Fruit fly (Drosophila melanogaster) whole organism, pupa: ENCODE results near the gene Polr2J.

Source experiments
- CG10348 ChIP-seq: fragments of 200-800 bp; sonication (Bioruptor generic); IDR thresholded peaks from 2 replicates; pipeline ENCODE4 v1.3.6; 2022; ENCODE audit warnings: missing biosample characterization, missing genetic modification characterization
- CG12605 ChIP-seq: fragments of 200-800 bp; sonication (Bioruptor generic); IDR thresholded peaks from 2 replicates; pipeline ENCODE4 v1.3.6; 2022; ENCODE audit warnings: missing biosample characterization, missing genetic modification characterization
- CG13204 ChIP-seq: fragments of 200-800 bp; sonication (Bioruptor generic); optimal IDR thresholded peaks from 2 replicates; lab custom pipeline; 2018; ENCODE audit warnings: missing biosample characterization, mild to moderate bottlenecking, missing genetic modification characterization, moderate library complexity
- CG14655 ChIP-seq: fragments of 200-800 bp; sonication (Bioruptor generic); optimal IDR thresholded peaks from 3 replicates; lab custom pipeline; 2017; ENCODE audit warnings: mild to moderate bottlenecking, missing biosample characterization, missing genetic modification reagents, missing genetic modification characterization
- CG15710 ChIP-seq: fragments of 200-800 bp; sonication (Bioruptor generic); optimal IDR thresholded peaks from 2 replicates; lab custom pipeline; 2018; ENCODE audit warnings: missing biosample characterization, mild to moderate bottlenecking, missing genetic modification characterization, moderate library complexity
- CG17806 ChIP-seq: fragments of 200-800 bp; sonication (Bioruptor generic); optimal IDR thresholded peaks from 2 replicates; lab custom pipeline; 2018; ENCODE audit warnings: missing biosample characterization, mild to moderate bottlenecking, missing genetic modification characterization, moderate library complexity
- CG32121 ChIP-seq: fragments of 200-800 bp; sonication (Bioruptor generic); IDR thresholded peaks from 2 replicates; pipeline ENCODE4 v1.3.6; 2022; ENCODE audit warnings: missing biosample characterization, missing genetic modification characterization
- CG34367 ChIP-seq: fragments of 200-800 bp; sonication (Bioruptor generic); optimal IDR thresholded peaks from 2 replicates; lab custom pipeline; 2018; ENCODE audit warnings: missing biosample characterization, mild to moderate bottlenecking, missing genetic modification characterization
- CG4496 ChIP-seq: fragments of 200-800 bp; sonication (Bioruptor generic); IDR thresholded peaks from 3 replicates; pipeline ENCODE4 v1.3.6; 2022; ENCODE audit warnings: missing biosample characterization, missing genetic modification characterization
- CG8159 ChIP-seq: fragments of 200-800 bp; sonication (Bioruptor generic); optimal IDR thresholded peaks from 3 replicates; lab custom pipeline; 2018; ENCODE audit warnings: missing biosample characterization, mild to moderate bottlenecking, missing genetic modification characterization, moderate library complexity
- CG8301 ChIP-seq: fragments of 200-800 bp; sonication (Bioruptor generic); optimal IDR thresholded peaks from 2 replicates; lab custom pipeline; 2018; ENCODE audit warnings: missing biosample characterization, mild to moderate bottlenecking, missing genetic modification characterization
- CG9948 ChIP-seq: fragments of 200-800 bp; sonication (Bioruptor generic); optimal IDR thresholded peaks from 2 replicates; lab custom pipeline; 2018; ENCODE audit warnings: missing biosample characterization, mild to moderate bottlenecking, missing genetic modification characterization, moderate library complexity
- D1 ChIP-seq: fragments of 200-800 bp; sonication (Bioruptor generic); optimal IDR thresholded peaks from 2 replicates; lab custom pipeline; 2018; ENCODE audit warnings: missing biosample characterization, mild to moderate bottlenecking, missing genetic modification characterization, moderate library complexity
- EcR ChIP-seq: fragments of 200-800 bp; sonication (Bioruptor generic); optimal IDR thresholded peaks from 3 replicates; lab custom pipeline; 2019; ENCODE audit warnings: missing biosample characterization, missing genetic modification characterization, mild to moderate bottlenecking, moderate library complexity, missing genetic modification reagents
- Ets98B ChIP-seq: fragments of 200-800 bp; sonication (Bioruptor generic); IDR thresholded peaks from 2 replicates; pipeline ENCODE4 v1.3.6; 2022; ENCODE audit warnings: missing biosample characterization, missing genetic modification characterization
- Pif1A ChIP-seq: fragments of 200-800 bp; sonication (Bioruptor generic); optimal IDR thresholded peaks from 3 replicates; lab custom pipeline; 2016; ENCODE audit warnings: missing biosample characterization, missing genetic modification characterization
- Pif1B ChIP-seq: fragments of 200-800 bp; sonication (Bioruptor generic); optimal IDR thresholded peaks from 3 replicates; lab custom pipeline; 2016; ENCODE audit warnings: missing biosample characterization, missing genetic modification characterization
- Snoo ChIP-seq: fragments of 200-800 bp; sonication (Bioruptor generic); optimal IDR thresholded peaks from 3 replicates; lab custom pipeline; 2017; ENCODE audit warnings: missing biosample characterization, mild to moderate bottlenecking, missing genetic modification characterization, inconsistent platforms
- fd96Ca ChIP-seq: fragments of 200-800 bp; sonication (Bioruptor generic); IDR thresholded peaks from 3 replicates; pipeline ENCODE4 v1.3.6; 2022; ENCODE audit warnings: missing biosample characterization, missing genetic modification characterization
- gl ChIP-seq: fragments of 200-800 bp; sonication (Bioruptor generic); optimal IDR thresholded peaks from 2 replicates; lab custom pipeline; 2018; ENCODE audit warnings: missing biosample characterization, mild to moderate bottlenecking, missing genetic modification characterization
- rn ChIP-seq: fragments of 200-800 bp; sonication (Bioruptor generic); IDR thresholded peaks from 2 replicates; pipeline ENCODE4 v1.3.6; 2022; ENCODE audit warnings: missing biosample characterization, missing genetic modification characterization

The Polr2J gene

dm6 chr2L:17394939-17395338, 15.3 kb downstream of the Polr2J start:
- TF ChIP-seq CG4496 (GFP tag; lab: Robert Waterston, UW) (no peak), Ets98B (GFP tag; lab: Robert Waterston, UW) (no peak), EcR (peak; percentile 68), CG32121 (GFP tag; lab: Robert Waterston, UW) (no peak), CG15710 (tag; lab: Kevin White, UChicago) (no peak), D1 (tag; lab: Kevin White, UChicago) (no peak)
- TF ChIP-seq, all 21 proteins: peak for 1

DNA sequence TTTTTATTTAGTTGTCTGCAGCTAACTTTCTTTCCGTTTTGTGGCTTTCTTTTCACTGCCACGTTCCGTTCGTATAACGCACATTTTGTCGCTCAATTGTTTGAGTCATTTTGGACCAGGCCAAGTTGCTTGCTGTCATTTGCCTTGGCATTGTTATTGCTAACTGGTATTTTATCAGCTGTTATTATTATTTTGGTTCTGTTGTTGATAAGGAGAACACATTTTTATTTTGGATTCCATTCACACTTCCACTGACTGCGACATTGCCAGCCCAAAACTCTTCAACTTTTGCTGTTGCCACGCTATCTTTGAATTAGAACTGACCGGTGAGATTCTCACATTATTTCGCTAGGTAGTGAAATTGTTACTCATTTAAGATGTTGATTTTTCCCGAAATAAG, 19.4 kb downstream of the Polr2J start:
- TF ChIP-seq CG8301 (tag; lab: Kevin White, UChicago) (no peak), CG9948 (tag; lab: Kevin White, UChicago) (no peak), CG12605 (no peak), CG32121 (GFP tag; lab: Robert Waterston, UW) (no peak), rn (no peak), Snoo (tag; lab: Kevin White, UChicago) (no peak), CG13204 (GFP tag; lab: Kevin White, UChicago) (no peak), CG34367 (tag; lab: Kevin White, UChicago) (no peak), D1 (tag; lab: Kevin White, UChicago) (no peak), CG14655 (no peak), CG8159 (tag; lab: Kevin White, UChicago) (no peak), CG10348 (GFP tag; lab: Robert Waterston, UW) (no peak), CG4496 (GFP tag; lab: Robert Waterston, UW) (no peak), CG17806 (tag; lab: Kevin White, UChicago) (no peak), Ets98B (GFP tag; lab: Robert Waterston, UW) (no peak), fd96Ca (GFP tag; lab: Robert Waterston, UW) (no peak), Pif1A (no peak), EcR (no peak), CG15710 (tag; lab: Kevin White, UChicago) (no peak), gl (tag; lab: Kevin White, UChicago) (no peak)

- TF ChIP-seq gl (tag; lab: Kevin White, UChicago) (peak; percentile 67), Pif1A (peak; percentile 37), Ets98B (GFP tag; lab: Robert Waterston, UW) (peak; percentile 69), CG15710 (tag; lab: Kevin White, UChicago) (peak; percentile 14), CG4496 (GFP tag; lab: Robert Waterston, UW) (peak; percentile 82; the same call in 2 of the 3 replicates), CG13204 (GFP tag; lab: Kevin White, UChicago) (no peak), Snoo (tag; lab: Kevin White, UChicago) (peak; percentile 50), EcR (peak; percentile 43), CG8159 (tag; lab: Kevin White, UChicago) (peak; percentile 49), CG34367 (tag; lab: Kevin White, UChicago) (peak; percentile 36), CG12605 (peak; percentile 78), CG14655 (peak; percentile 13), CG17806 (tag; lab: Kevin White, UChicago) (no peak), fd96Ca (GFP tag; lab: Robert Waterston, UW) (no peak), CG32121 (GFP tag; lab: Robert Waterston, UW) (peak; percentile 54), Pif1B (GFP tag; lab: Kevin White, UChicago) (peak; percentile 45)
Measured at dm6 chr2L:17389104-17389503, 21.1 kb downstream of the Polr2J start.

DNA sequence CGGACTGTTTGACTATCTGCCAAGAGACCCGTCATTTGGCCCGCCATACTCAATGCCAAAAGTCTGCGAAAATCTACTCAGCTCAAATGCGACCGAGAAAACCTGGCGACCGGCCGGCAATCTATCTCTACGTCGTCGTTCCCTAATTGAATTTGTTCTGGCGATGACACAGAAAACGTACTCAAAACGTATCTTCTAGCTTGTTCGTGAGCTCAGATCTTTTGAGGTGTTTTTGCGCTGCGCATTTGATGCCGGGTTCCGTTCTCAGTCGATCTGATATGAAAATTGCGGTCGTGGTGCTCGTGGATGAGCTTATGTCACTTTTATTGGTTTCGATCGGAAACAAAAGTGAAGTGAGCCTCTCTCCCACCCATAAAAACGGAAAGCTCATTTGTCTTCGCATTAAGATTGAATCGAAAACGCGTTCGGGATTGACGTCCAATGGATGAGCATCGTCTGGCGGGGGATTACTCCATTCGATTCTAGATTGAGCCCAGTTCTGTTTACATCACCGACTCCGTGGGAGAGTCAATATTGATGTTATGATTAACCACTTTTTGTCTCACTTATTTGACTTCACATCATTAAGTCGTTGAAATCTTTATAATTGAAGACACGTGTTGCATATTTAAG, 22.4 kb downstream of the Polr2J start:
- TF ChIP-seq CG9948 (tag; lab: Kevin White, UChicago): no peak
- TF ChIP-seq D1 (tag; lab: Kevin White, UChicago): no peak
- TF ChIP-seq fd96Ca (GFP tag; lab: Robert Waterston, UW): no peak
- no peak for TF ChIP-seq CG8301 (tag; lab: Kevin White, UChicago)
- no peak for TF ChIP-seq CG17806 (tag; lab: Kevin White, UChicago)
- no peak for TF ChIP-seq Snoo (tag; lab: Kevin White, UChicago)
- TF ChIP-seq EcR: no peak
- no peak for TF ChIP-seq CG32121 (GFP tag; lab: Robert Waterston, UW)
- no peak for TF ChIP-seq gl (tag; lab: Kevin White, UChicago)
- TF ChIP-seq CG4496 (GFP tag; lab: Robert Waterston, UW): no peak

dm6 chr2L:17385221-17385529, 25.0 kb downstream of the Polr2J start:
- TF ChIP-seq fd96Ca (GFP tag; lab: Robert Waterston, UW): no peak; the same call in 1 of the 3 replicates
- peak; percentile 84 for TF ChIP-seq CG32121 (GFP tag; lab: Robert Waterston, UW)
- peak; percentile 99 for TF ChIP-seq CG13204 (GFP tag; lab: Kevin White, UChicago)
- TF ChIP-seq gl (tag; lab: Kevin White, UChicago): peak; percentile 100
- peak; percentile 96 for TF ChIP-seq Pif1B (GFP tag; lab: Kevin White, UChicago)
- TF ChIP-seq CG17806 (tag; lab: Kevin White, UChicago): peak; percentile 96
- peak; percentile 78 for TF ChIP-seq rn
- TF ChIP-seq Pif1A: peak; percentile 96
- TF ChIP-seq CG4496 (GFP tag; lab: Robert Waterston, UW): peak; percentile 95
- TF ChIP-seq CG15710 (tag; lab: Kevin White, UChicago): peak; percentile 97
- TF ChIP-seq D1 (tag; lab: Kevin White, UChicago): peak; percentile 98
- peak; percentile 95 for TF ChIP-seq CG14655
- TF ChIP-seq Snoo (tag; lab: Kevin White, UChicago): peak; percentile 94
- no peak for TF ChIP-seq CG10348 (GFP tag; lab: Robert Waterston, UW)
- peak; percentile 88 for TF ChIP-seq CG8301 (tag; lab: Kevin White, UChicago)
- TF ChIP-seq CG12605: peak; percentile 98
- peak; percentile 99 for TF ChIP-seq CG34367 (tag; lab: Kevin White, UChicago)
- peak; percentile 87 for TF ChIP-seq Ets98B (GFP tag; lab: Robert Waterston, UW)
- TF ChIP-seq EcR: peak; percentile 61
- peak; percentile 96 for TF ChIP-seq CG8159 (tag; lab: Kevin White, UChicago)
- peak; percentile 94 for TF ChIP-seq CG9948 (tag; lab: Kevin White, UChicago)
- TF ChIP-seq, all 21 proteins: peak for 19
